Fruit fly (Drosophila melanogaster): ENCODE results near the gene Noc1.

Noc1 gene

dm6 chr3L:11124841-11125240 lies 50.3 kb downstream of the Noc1 start (continued):
- no peak for TF ChIP-seq HHEX (GFP tag; optimal IDR thresholded peaks at IDR 0.05)
- TF ChIP-seq CG12769 (tag; optimal IDR thresholded peaks at IDR 0.05): peak; percentile 43
- no peak for TF ChIP-seq da (GFP tag; optimal IDR thresholded peaks at IDR 0.05)
- no peak for TF ChIP-seq jing (GFP tag; optimal IDR thresholded peaks at IDR 0.05)
- TF ChIP-seq pnt (GFP tag; optimal IDR thresholded peaks at IDR 0.05): no peak
- no peak for TF ChIP-seq D19B (GFP tag; optimal IDR thresholded peaks at IDR 0.05)
- peak; percentile 57 for TF ChIP-seq sd (tag; optimal IDR thresholded peaks at IDR 0.05)
- TF ChIP-seq CG18476 (GFP tag; optimal IDR thresholded peaks at IDR 0.05): no peak
- no peak for TF ChIP-seq Atf3 (GFP tag; optimal IDR thresholded peaks at IDR 0.05)

dm6 chr3L:11125636-11126532 lies 51.3 kb downstream of the Noc1 start:
- TF ChIP-seq tna (GFP tag; IDR thresholded peaks at IDR 0.05; ENCODE audit: partially characterized antibody): no peak; the same call in 1 of the 2 replicates
- TF ChIP-seq CG6175 (GFP tag; IDR thresholded peaks at IDR 0.05): no peak
- TF ChIP-seq Trl (optimal IDR thresholded peaks at IDR 0.05): no peak
- no peak for TF ChIP-seq Trl (GFP tag; optimal IDR thresholded peaks at IDR 0.05)
- TF ChIP-seq gro (GFP tag; optimal IDR thresholded peaks at IDR 0.05): no peak
- no peak for TF ChIP-seq Gug (GFP tag; IDR thresholded peaks at IDR 0.05)
- no peak for TF ChIP-seq zfh1 (GFP tag; IDR thresholded peaks at IDR 0.05)
- no peak for TF ChIP-seq Ravus (GFP tag; IDR thresholded peaks at IDR 0.05)
- TF ChIP-seq Atf6 (GFP tag; IDR thresholded peaks at IDR 0.05): no peak
- TF ChIP-seq CG2120 (GFP tag; optimal IDR thresholded peaks at IDR 0.05): peak; percentile 58
- no peak for TF ChIP-seq pho (GFP tag; optimal IDR thresholded peaks at IDR 0.05)
- TF ChIP-seq dpn (GFP tag; optimal IDR thresholded peaks at IDR 0.05): no peak
- TF ChIP-seq Ets97D (GFP tag; optimal IDR thresholded peaks at IDR 0.05): no peak
- TF ChIP-seq nerfin-1 (tag; optimal IDR thresholded peaks at IDR 0.05): no peak
- no peak for TF ChIP-seq CG15479 (GFP tag; optimal IDR thresholded peaks at IDR 0.05)
- peak; percentile 54 for TF ChIP-seq CG32532 (GFP tag; IDR thresholded peaks at IDR 0.05)
- no peak for TF ChIP-seq sima (GFP tag; optimal IDR thresholded peaks at IDR 0.05)
- peak; percentile 95 for TF ChIP-seq CG6654 (GFP tag; optimal IDR thresholded peaks at IDR 0.05)
- 0 out of 2 replicates have a peak, but pooled peaks have one; percentile 11 for TF ChIP-seq Xrp1 (GFP tag; IDR thresholded peaks at IDR 0.05)
- no peak for TF ChIP-seq CG16813 (GFP tag; IDR thresholded peaks at IDR 0.05; ENCODE audit: partially characterized antibody)
- no peak for TF ChIP-seq Bdp1 (GFP tag; optimal IDR thresholded peaks at IDR 0.05)
- no peak for TF ChIP-seq vvl (GFP tag; IDR thresholded peaks at IDR 0.05)
- TF ChIP-seq CG15514 (GFP tag; optimal IDR thresholded peaks at IDR 0.05): no peak
- TF ChIP-seq slbo (GFP tag; IDR thresholded peaks at IDR 0.05): no peak
- no peak for TF ChIP-seq fd64A (GFP tag; optimal IDR thresholded peaks at IDR 0.05)
- no peak for TF ChIP-seq tup (GFP tag; optimal IDR thresholded peaks at IDR 0.05)
- no peak for TF ChIP-seq fu2 (GFP tag; optimal IDR thresholded peaks at IDR 0.05)
- TF ChIP-seq ATbp (GFP tag; optimal IDR thresholded peaks at IDR 0.05): no peak
- TF ChIP-seq CG1832 (GFP tag; optimal IDR thresholded peaks at IDR 0.05): no peak
- TF ChIP-seq CG30403 (GFP tag; optimal IDR thresholded peaks at IDR 0.05): no peak
- TF ChIP-seq tio (GFP tag; optimal IDR thresholded peaks at IDR 0.05): no peak
- TF ChIP-seq Awh (GFP tag; IDR thresholded peaks at IDR 0.05): no peak
- no peak for TF ChIP-seq CG7928 (GFP tag; optimal IDR thresholded peaks at IDR 0.05)
- TF ChIP-seq CG17361 (GFP tag; IDR thresholded peaks at IDR 0.05): peak; percentile 22; the same call in 1 of the 3 replicates
- TF ChIP-seq Hr78 (GFP tag; optimal IDR thresholded peaks at IDR 0.05): no peak
- TF ChIP-seq D19B (GFP tag; optimal IDR thresholded peaks at IDR 0.05): no peak
- TF ChIP-seq B-H1 (GFP tag; IDR thresholded peaks at IDR 0.05): no peak
- no peak for TF ChIP-seq Mes4 (GFP tag; optimal IDR thresholded peaks at IDR 0.05)
- TF ChIP-seq CG4854 (GFP tag; optimal IDR thresholded peaks at IDR 0.05): no peak
- TF ChIP-seq CG10979 (tag; optimal IDR thresholded peaks at IDR 0.05): peak; percentile 10
- no peak for TF ChIP-seq tx (GFP tag; optimal IDR thresholded peaks at IDR 0.05)
